Fruit fly (Drosophila melanogaster): ENCODE measurements around the gene CG10713.

Gene CG10713

dm6 chr3L:13451562-13451961 lies 16.5 kb upstream of the CG10713 start:
- TF ChIP-seq usp (GFP tag; optimal IDR thresholded peaks at IDR 0.05), result no peak

- TF ChIP-seq usp (GFP tag; optimal IDR thresholded peaks at IDR 0.05), result no peak
- no peak for TF ChIP-seq EcR (GFP tag; optimal IDR thresholded peaks at IDR 0.05)
- TF ChIP-seq Dll (optimal IDR thresholded peaks at IDR 0.05), result no peak
- no peak for TF ChIP-seq pan (optimal IDR thresholded peaks at IDR 0.05)
- TF ChIP-seq CG8478 (optimal IDR thresholded peaks at IDR 0.05), result no peak
- no peak for TF ChIP-seq psq (optimal IDR thresholded peaks at IDR 0.05)
Measured at dm6 chr3L:13450177-13450793, 15.3 kb upstream of the CG10713 start, which contains the start of the genes JMJD7 and CG10738. Gene JMJD7, minus strand, starts transcription at chr3L:13450283. Gene CG10738, plus strand, starts transcription at chr3L:13450770.

dm6 chr3L:13442400-13442799 lies 7.4 kb upstream of the CG10713 start, which contains the start of gene cmb:
Gene cmb, plus strand, starts transcription at chr3L:13442594.
- TF ChIP-seq psq (optimal IDR thresholded peaks at IDR 0.05) (no peak), pan (optimal IDR thresholded peaks at IDR 0.05) (no peak), CG8478 (optimal IDR thresholded peaks at IDR 0.05) (no peak), EcR (GFP tag; optimal IDR thresholded peaks at IDR 0.05) (no peak), Dll (optimal IDR thresholded peaks at IDR 0.05) (no peak), usp (GFP tag; optimal IDR thresholded peaks at IDR 0.05) (no peak)

- TF ChIP-seq psq (optimal IDR thresholded peaks at IDR 0.05), result no peak
- no peak for TF ChIP-seq CG8478 (optimal IDR thresholded peaks at IDR 0.05)
- TF ChIP-seq Dll (optimal IDR thresholded peaks at IDR 0.05), result no peak
- no peak for TF ChIP-seq EcR (GFP tag; optimal IDR thresholded peaks at IDR 0.05)
- no peak for TF ChIP-seq pan (optimal IDR thresholded peaks at IDR 0.05)
- no peak for TF ChIP-seq usp (GFP tag; optimal IDR thresholded peaks at IDR 0.05)
Measured at dm6 chr3L:13440370-13440960, 5.4 kb upstream of the CG10713 start, which contains the start of the genes CG10140 and CG14109. Gene CG10140, minus strand, starts transcription at chr3L:13440470. Gene CG14109, plus strand, starts transcription at chr3L:13440910.

- TF ChIP-seq Dll (optimal IDR thresholded peaks at IDR 0.05) (no peak), pan (optimal IDR thresholded peaks at IDR 0.05) (no peak), usp (GFP tag; optimal IDR thresholded peaks at IDR 0.05) (no peak), psq (optimal IDR thresholded peaks at IDR 0.05) (no peak), EcR (GFP tag; optimal IDR thresholded peaks at IDR 0.05) (no peak), CG8478 (optimal IDR thresholded peaks at IDR 0.05) (no peak)
Measured at dm6 chr3L:13437654-13438053, 2.6 kb upstream of the CG10713 start, which contains the start of gene CG10725. Gene CG10725, plus strand, starts transcription at chr3L:13437954.

- no peak for TF ChIP-seq EcR (GFP tag; optimal IDR thresholded peaks at IDR 0.05)
- TF ChIP-seq pan (optimal IDR thresholded peaks at IDR 0.05), result no peak
- no peak for TF ChIP-seq usp (GFP tag; optimal IDR thresholded peaks at IDR 0.05)
- no peak for TF ChIP-seq psq (optimal IDR thresholded peaks at IDR 0.05)
- TF ChIP-seq CG8478 (optimal IDR thresholded peaks at IDR 0.05), result no peak
- no peak for TF ChIP-seq Dll (optimal IDR thresholded peaks at IDR 0.05)
Measured at dm6 chr3L:13437036-13437435, 2.0 kb upstream of the CG10713 start, which contains the start of gene CG10154. Gene CG10154, minus strand, starts transcription at chr3L:13437136.

dm6 chr3L:13433522-13433921 lies 1.5 kb downstream of the CG10713 start:
- no peak for TF ChIP-seq usp (GFP tag; optimal IDR thresholded peaks at IDR 0.05)
- no peak for TF ChIP-seq psq (optimal IDR thresholded peaks at IDR 0.05)
- no peak for TF ChIP-seq Dll (optimal IDR thresholded peaks at IDR 0.05)
- TF ChIP-seq pan (optimal IDR thresholded peaks at IDR 0.05), result no peak
- no peak for TF ChIP-seq EcR (GFP tag; optimal IDR thresholded peaks at IDR 0.05)
- no peak for TF ChIP-seq CG8478 (optimal IDR thresholded peaks at IDR 0.05)

dm6 chr3L:13432791-13433190 lies 2.2 kb downstream of the CG10713 start:
- TF ChIP-seq psq (optimal IDR thresholded peaks at IDR 0.05), result no peak
- no peak for TF ChIP-seq CG8478 (optimal IDR thresholded peaks at IDR 0.05)
- no peak for TF ChIP-seq Dll (optimal IDR thresholded peaks at IDR 0.05)
- TF ChIP-seq pan (optimal IDR thresholded peaks at IDR 0.05), result no peak
- TF ChIP-seq usp (GFP tag; optimal IDR thresholded peaks at IDR 0.05), result no peak
- TF ChIP-seq EcR (GFP tag; optimal IDR thresholded peaks at IDR 0.05), result no peak

dm6 chr3L:13430171-13430570 lies 4.9 kb downstream of the CG10713 start:
- TF ChIP-seq usp (GFP tag; optimal IDR thresholded peaks at IDR 0.05) (no peak), Dll (optimal IDR thresholded peaks at IDR 0.05) (no peak), pan (optimal IDR thresholded peaks at IDR 0.05) (no peak), psq (optimal IDR thresholded peaks at IDR 0.05) (no peak), EcR (GFP tag; optimal IDR thresholded peaks at IDR 0.05) (no peak), CG8478 (optimal IDR thresholded peaks at IDR 0.05) (no peak)

dm6 chr3L:13426573-13426972 lies 8.5 kb downstream of the CG10713 start, which contains the start of gene CG14105:
Gene CG14105, minus strand, starts transcription at chr3L:13426673.
- no peak for TF ChIP-seq pan (optimal IDR thresholded peaks at IDR 0.05)
- TF ChIP-seq usp (GFP tag; optimal IDR thresholded peaks at IDR 0.05), result no peak
- TF ChIP-seq CG8478 (optimal IDR thresholded peaks at IDR 0.05), result no peak
- no peak for TF ChIP-seq EcR (GFP tag; optimal IDR thresholded peaks at IDR 0.05)
- TF ChIP-seq psq (optimal IDR thresholded peaks at IDR 0.05), result no peak
- no peak for TF ChIP-seq Dll (optimal IDR thresholded peaks at IDR 0.05)

- TF ChIP-seq CG8478 (optimal IDR thresholded peaks at IDR 0.05) (no peak), EcR (GFP tag; optimal IDR thresholded peaks at IDR 0.05) (no peak)
Measured at dm6 chr3L:13425571-13425970, 9.5 kb downstream of the CG10713 start, which contains the start of gene CG14106. Gene CG14106, minus strand, starts transcription at chr3L:13425671.

- TF ChIP-seq EcR (GFP tag; optimal IDR thresholded peaks at IDR 0.05), result no peak
- TF ChIP-seq CG8478 (optimal IDR thresholded peaks at IDR 0.05), result no peak
- TF ChIP-seq psq (optimal IDR thresholded peaks at IDR 0.05), result no peak
Measured at dm6 chr3L:13424068-13424467, 11.0 kb downstream of the CG10713 start, which contains the start of gene CG33263. Gene CG33263, minus strand, starts transcription at chr3L:13424168.
